Worm (Caenorhabditis elegans) whole organism, midembryonic: ENCODE measurements around the gene fbxc-48.
A peak's percentile ranks its signal among the peaks of the same experiment; 100 is the strongest.

Experiments used
- T22C8.4 ChIP-seq: fragments of 200-800 bp; sonication (Bioruptor generic); IDR thresholded peaks from 2 replicates; pipeline ENCODE4 v1.3.6; 2022; ENCODE audit warnings: missing genetic modification characterization, missing compliant biosample characterization
- cog-1 ChIP-seq: sonication (generic microtip); optimal IDR thresholded peaks from 2 replicates; lab custom pipeline; 2016; ENCODE audit warnings: missing genetic modification characterization, missing compliant biosample characterization
- flt-1 ChIP-seq: fragments of 200-800 bp; sonication (Bioruptor generic); IDR thresholded peaks from 2 replicates; pipeline ENCODE4 v1.3.6; 2022; ENCODE audit warnings: missing genetic modification characterization, missing compliant biosample characterization
- klf-2 ChIP-seq: fragments of 200-800 bp; sonication (Bioruptor generic); conservative IDR thresholded peaks from 2 replicates; pipeline ENCODE4 v1.3.6; 2022; ENCODE audit warnings: missing genetic modification reagents, missing genetic modification characterization, missing compliant biosample characterization
- med-1 ChIP-seq: sonication (generic microtip); optimal IDR thresholded peaks from 2 replicates; lab custom pipeline; 2017; ENCODE audit warnings: missing genetic modification characterization, mild to moderate bottlenecking, missing compliant biosample characterization, antibody characterized with exemption, missing genetic modification reagents; ENCODE audit not compliant: insufficient read depth
- ref-1 ChIP-seq: fragments of 200-800 bp; sonication (Bioruptor generic); conservative IDR thresholded peaks from 2 replicates; pipeline ENCODE4 v1.3.6; 2022; ENCODE audit warnings: missing genetic modification reagents, missing genetic modification characterization, missing compliant biosample characterization
- tab-1 ChIP-seq: fragments of 200-800 bp; sonication (Bioruptor generic); IDR thresholded peaks from 2 replicates; pipeline ENCODE4 v1.3.6; 2022; ENCODE audit warnings: missing genetic modification characterization, missing compliant biosample characterization
- ztf-23 ChIP-seq: fragments of 200-800 bp; sonication (Bioruptor generic); IDR thresholded peaks from 2 replicates; pipeline ENCODE4 v1.3.6; 2022; ENCODE audit warnings: missing genetic modification reagents, missing genetic modification characterization, missing compliant biosample characterization
- ztf-29 ChIP-seq: fragments of 200-800 bp; sonication (Bioruptor generic); IDR thresholded peaks from 2 replicates; pipeline ENCODE4 v1.3.6; 2022; ENCODE audit warnings: missing genetic modification reagents, missing genetic modification characterization, missing compliant biosample characterization

Gene fbxc-48

DNA sequence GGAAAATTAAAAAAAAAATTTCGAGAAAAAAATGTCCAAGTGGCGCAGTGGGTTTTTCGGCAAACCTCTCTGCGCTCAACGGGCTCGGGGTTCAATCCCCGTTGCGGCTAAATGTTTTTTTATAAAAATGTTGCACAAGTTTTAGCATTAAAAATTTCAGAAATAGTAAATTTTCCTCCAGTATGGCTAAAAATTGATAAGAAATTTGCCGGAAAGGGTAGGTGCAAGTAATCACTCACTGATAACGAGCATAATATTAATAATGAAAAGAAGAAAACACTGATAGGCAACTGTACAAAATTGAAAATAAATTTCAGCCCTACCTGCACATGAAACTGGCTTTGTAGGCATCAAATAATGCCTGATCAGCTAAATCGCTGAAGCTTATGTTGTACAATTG is 23.7 kb upstream of the fbxc-48 start:
- TF ChIP-seq med-1 (GFP tag; lab: Kevin White, UChicago) (no peak), tab-1 (no peak), ztf-23 (GFP tag; lab: Robert Waterston, UW) (no peak)

DNA sequence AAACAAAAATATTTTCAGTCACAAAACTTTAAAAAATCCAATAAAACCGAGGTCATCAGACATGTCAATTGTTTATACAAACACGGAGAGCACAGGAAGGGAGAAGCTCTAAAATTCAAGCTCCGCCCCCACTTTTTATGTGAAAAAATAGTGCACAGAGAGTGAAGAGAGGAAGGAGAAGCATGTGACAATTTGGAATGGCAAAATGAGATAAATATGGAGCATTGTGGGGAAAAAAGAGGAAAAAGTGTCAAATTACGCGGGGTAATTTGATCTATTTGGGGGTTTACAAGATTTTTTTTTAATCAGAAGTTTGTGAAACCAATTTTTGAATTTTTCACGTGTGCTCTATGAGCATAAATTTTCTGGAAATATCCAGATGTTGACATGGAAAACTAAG is 22.2 kb upstream of the fbxc-48 start:
- TF ChIP-seq med-1 (GFP tag; lab: Kevin White, UChicago), result no peak
- TF ChIP-seq cog-1 (tag; lab: Kevin White, UChicago), result no peak
- TF ChIP-seq T22C8.4 (GFP tag; lab: Robert Waterston, UW), result no peak
- no peak for TF ChIP-seq klf-2 (GFP tag; lab: Robert Waterston, UW)
- TF ChIP-seq ztf-29 (GFP tag; lab: Robert Waterston, UW), result no peak
- no peak for TF ChIP-seq tab-1
- no peak for TF ChIP-seq ztf-23 (GFP tag; lab: Robert Waterston, UW)
- TF ChIP-seq flt-1 (GFP tag; lab: Robert Waterston, UW), result no peak
- no peak for TF ChIP-seq ref-1

DNA sequence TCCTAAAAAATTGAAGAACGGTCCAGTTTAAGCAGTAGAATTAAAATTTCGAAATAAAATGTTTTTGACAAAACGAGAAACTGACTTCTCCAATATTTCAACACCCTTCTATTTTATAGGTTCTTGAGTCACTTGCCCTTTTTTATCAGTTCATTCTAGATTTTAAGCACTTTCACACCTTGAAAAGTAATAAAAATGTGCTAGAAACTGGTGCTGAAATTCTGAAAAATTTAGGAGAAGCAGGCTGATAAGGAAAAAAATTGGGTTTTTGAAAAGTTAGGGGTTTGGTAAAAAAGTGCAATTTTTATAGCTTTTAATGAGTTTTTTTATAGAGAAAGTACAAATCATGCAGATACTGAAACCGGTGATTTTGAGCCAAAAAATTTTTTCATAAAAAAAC is 19.6 kb upstream of the fbxc-48 start:
- no peak for TF ChIP-seq ref-1

DNA sequence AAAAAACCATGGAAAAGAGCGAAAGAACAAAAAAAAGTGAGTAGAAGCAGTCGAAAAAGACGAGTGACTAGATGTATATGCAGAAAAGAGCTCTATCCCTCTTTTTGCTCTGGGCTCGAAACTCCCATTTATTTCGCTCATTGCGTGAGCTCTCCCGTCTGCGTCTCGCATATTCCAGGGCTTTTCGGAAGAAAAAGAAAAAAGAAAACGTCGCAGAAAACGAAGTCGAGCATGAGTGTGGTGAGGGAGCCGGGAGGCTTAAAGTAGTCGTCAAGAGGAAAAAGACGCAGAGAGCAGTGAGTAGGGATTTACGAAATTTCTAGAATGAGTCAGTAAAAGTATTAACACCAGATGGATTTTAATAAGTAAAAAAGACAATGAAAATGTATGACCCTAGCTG is 19.1 kb upstream of the fbxc-48 start:
- TF ChIP-seq med-1 (GFP tag; lab: Kevin White, UChicago) (no peak), ref-1 (no peak), flt-1 (GFP tag; lab: Robert Waterston, UW) (no peak), klf-2 (GFP tag; lab: Robert Waterston, UW) (no peak), tab-1 (no peak), ztf-29 (GFP tag; lab: Robert Waterston, UW) (no peak), T22C8.4 (GFP tag; lab: Robert Waterston, UW) (no peak), cog-1 (tag; lab: Kevin White, UChicago) (no peak), ztf-23 (GFP tag; lab: Robert Waterston, UW) (no peak)

DNA sequence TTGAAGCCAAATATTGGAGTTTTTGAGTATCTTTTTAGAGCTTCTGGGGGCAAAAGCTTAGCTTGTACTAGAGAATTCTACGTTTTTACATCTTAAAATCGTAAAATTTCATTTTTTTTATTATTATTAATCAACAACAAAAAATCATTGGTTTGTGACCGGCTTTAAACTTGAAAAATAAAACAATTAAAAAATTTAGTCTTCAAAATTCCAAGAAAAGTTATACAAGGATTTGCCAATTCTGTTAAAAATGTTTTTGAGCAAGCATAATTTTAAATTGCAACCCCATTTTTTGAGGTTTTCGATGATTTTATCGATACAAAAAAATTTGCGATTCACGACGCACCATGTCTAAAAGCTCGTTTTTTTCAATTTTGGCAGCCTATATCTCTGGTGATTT is 16.5 kb upstream of the fbxc-48 start:
- no peak for TF ChIP-seq tab-1
- TF ChIP-seq T22C8.4 (GFP tag; lab: Robert Waterston, UW), result no peak
- no peak for TF ChIP-seq ztf-29 (GFP tag; lab: Robert Waterston, UW)
- no peak for TF ChIP-seq med-1 (GFP tag; lab: Kevin White, UChicago)
- TF ChIP-seq cog-1 (tag; lab: Kevin White, UChicago), result no peak
- TF ChIP-seq ztf-23 (GFP tag; lab: Robert Waterston, UW), result no peak
- TF ChIP-seq flt-1 (GFP tag; lab: Robert Waterston, UW), result no peak
- TF ChIP-seq klf-2 (GFP tag; lab: Robert Waterston, UW), result no peak
- TF ChIP-seq ref-1, result no peak

DNA sequence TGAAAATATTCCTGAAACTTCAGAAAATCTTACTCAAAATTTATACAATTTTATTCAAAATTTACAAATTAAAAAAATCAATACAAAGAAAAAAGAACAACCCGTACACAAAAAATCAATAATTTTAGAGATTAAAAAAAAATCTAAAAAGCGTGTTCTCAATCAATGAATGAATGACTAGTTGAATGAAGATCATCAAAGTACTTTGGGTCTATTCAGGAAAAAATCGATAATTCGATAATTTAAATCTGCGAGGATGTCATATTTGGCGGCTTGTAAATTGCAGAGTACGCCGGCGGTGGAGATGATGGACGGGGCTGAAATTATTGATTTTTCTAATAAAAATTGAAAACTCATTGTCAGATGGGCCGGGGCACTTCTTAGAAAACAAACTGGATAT is 15.5 kb upstream of the fbxc-48 start:
- TF ChIP-seq klf-2 (GFP tag; lab: Robert Waterston, UW) (no peak), med-1 (GFP tag; lab: Kevin White, UChicago) (no peak), ztf-23 (GFP tag; lab: Robert Waterston, UW) (no peak), T22C8.4 (GFP tag; lab: Robert Waterston, UW) (peak; percentile 65)

DNA sequence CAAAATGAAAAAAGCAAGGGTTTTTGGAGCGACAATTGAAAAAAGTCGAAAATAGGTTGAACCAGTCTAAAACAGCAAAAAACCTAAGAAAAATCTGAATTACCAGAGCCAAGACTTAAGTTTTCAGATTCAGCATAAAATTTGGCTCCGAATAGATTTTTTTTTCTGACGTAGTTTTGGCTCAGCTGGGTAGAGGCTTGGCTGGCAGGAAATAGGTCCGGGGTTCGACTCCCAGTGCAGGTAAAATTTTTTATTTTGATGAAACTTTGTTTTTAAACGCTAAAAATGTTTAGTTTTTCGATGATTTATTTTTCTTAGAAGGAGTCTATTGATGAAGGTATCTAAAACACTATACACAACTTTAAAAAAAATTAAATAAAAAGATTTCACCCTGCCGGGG is 14.3 kb upstream of the fbxc-48 start:
- TF ChIP-seq cog-1 (tag; lab: Kevin White, UChicago) (no peak), flt-1 (GFP tag; lab: Robert Waterston, UW) (no peak), tab-1 (no peak)

DNA sequence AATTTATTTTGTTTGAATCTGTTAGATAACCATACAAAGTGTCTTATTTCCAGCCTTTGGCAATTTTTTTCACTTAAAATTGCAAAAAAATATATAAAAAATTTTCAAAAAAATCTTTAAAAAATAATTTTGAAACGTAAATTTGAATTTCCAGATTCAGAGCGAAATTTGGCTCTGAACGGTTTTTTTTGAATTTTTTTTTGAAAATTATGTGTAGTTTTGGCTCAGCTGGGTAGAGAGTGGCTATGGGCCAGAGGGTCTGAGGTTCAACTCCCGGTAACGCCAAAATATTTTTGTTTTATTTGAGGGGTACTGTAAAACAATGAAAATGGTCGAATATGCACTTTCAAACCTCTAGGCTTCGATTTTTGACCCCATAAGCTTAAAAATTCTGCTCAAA is 12.8 kb upstream of the fbxc-48 start:
- TF ChIP-seq med-1 (GFP tag; lab: Kevin White, UChicago), result no peak
- no peak for TF ChIP-seq T22C8.4 (GFP tag; lab: Robert Waterston, UW)
- no peak for TF ChIP-seq ref-1
- TF ChIP-seq flt-1 (GFP tag; lab: Robert Waterston, UW), result no peak
- TF ChIP-seq tab-1, result no peak
- no peak for TF ChIP-seq klf-2 (GFP tag; lab: Robert Waterston, UW)
- no peak for TF ChIP-seq ztf-29 (GFP tag; lab: Robert Waterston, UW)
- no peak for TF ChIP-seq cog-1 (tag; lab: Kevin White, UChicago)
- TF ChIP-seq ztf-23 (GFP tag; lab: Robert Waterston, UW), result no peak

DNA sequence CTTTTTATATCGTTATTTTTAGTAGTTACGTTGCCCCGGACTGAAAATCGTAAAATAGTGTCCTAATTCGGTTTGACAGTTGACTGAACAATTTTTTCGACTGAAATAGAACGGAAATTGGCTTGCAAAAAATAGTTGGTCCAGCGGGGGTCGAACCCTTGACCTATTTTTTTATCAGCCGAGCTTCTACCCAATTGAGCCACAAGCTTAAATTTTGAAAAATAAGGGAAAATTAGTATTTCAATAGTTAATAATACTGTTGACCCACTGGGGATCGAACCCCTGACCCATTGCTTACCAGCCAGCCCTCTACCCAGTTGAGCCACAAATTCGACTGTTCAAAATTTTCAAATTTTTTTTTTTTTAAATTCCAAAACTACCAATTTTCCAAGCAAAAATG is 11.1 kb upstream of the fbxc-48 start:
- TF ChIP-seq cog-1 (tag; lab: Kevin White, UChicago) (no peak), ztf-23 (GFP tag; lab: Robert Waterston, UW) (no peak), T22C8.4 (GFP tag; lab: Robert Waterston, UW) (no peak), ztf-29 (GFP tag; lab: Robert Waterston, UW) (no peak), tab-1 (no peak), flt-1 (GFP tag; lab: Robert Waterston, UW) (no peak), ref-1 (no peak), klf-2 (GFP tag; lab: Robert Waterston, UW) (no peak)

DNA sequence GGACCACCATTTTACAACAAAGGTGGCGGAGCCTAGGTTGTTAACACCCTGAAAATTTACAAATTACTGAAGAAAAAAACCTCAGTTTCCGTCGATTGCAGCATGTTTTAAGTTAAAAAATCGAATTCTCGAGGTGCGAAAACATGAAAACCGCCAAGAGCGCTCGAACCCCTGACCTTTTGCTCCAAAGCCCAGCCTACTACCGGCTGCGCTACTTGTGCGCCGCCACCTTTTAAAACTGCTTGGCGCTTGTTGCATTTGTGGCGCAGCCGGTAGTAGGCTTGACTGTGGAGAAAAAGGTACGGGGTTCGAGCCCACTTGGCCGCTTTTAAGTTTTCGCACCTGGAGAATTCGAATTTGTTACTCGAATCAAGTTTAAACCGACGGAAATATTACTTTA is 9.4 kb upstream of the fbxc-48 start, which contains the start of gene snt-6:
TSS of gene snt-6 (minus strand) at position 58 of the 400 bp plus-strand sequence.
- TF ChIP-seq T22C8.4 (GFP tag; lab: Robert Waterston, UW), result no peak
- TF ChIP-seq klf-2 (GFP tag; lab: Robert Waterston, UW), result no peak
- TF ChIP-seq med-1 (GFP tag; lab: Kevin White, UChicago), result no peak
- TF ChIP-seq flt-1 (GFP tag; lab: Robert Waterston, UW), result no peak
- TF ChIP-seq ref-1, result no peak
- TF ChIP-seq cog-1 (tag; lab: Kevin White, UChicago), result no peak
- TF ChIP-seq ztf-29 (GFP tag; lab: Robert Waterston, UW), result no peak
- TF ChIP-seq tab-1, result no peak
- TF ChIP-seq ztf-23 (GFP tag; lab: Robert Waterston, UW), result no peak

DNA sequence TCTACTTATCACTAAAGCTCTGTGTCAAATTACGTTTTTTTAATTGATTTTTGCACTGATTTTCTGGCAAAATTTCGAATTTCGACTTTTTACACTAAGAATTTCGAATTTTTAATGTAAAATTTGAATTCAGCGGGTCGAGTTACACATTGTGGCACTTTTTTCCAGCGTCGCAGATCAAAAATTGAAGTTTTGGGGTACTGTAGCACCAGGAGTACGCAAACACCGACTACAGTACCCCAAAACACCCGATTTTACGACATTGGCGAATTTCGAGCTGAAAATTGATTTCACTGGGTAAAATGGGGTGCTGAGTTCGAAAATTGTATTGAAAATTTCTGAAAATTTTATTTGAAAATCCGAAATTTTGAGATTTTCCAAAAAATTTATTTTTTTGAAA is 8.3 kb downstream of the fbxc-48 start:
- no peak for TF ChIP-seq ref-1
- TF ChIP-seq klf-2 (GFP tag; lab: Robert Waterston, UW), result no peak
- no peak for TF ChIP-seq flt-1 (GFP tag; lab: Robert Waterston, UW)
- TF ChIP-seq tab-1, result no peak
- TF ChIP-seq ztf-29 (GFP tag; lab: Robert Waterston, UW), result no peak
- TF ChIP-seq T22C8.4 (GFP tag; lab: Robert Waterston, UW), result no peak
